Worm (Caenorhabditis elegans) whole organism, L4 larva: ENCODE data around the gene kle-2.

Experiments used
- D1046.2 ChIP-seq: fragments of 200-800 bp; sonication (Bioruptor generic); IDR thresholded peaks from 2 replicates; pipeline ENCODE4 v1.3.6; 2022; ENCODE audit warnings: missing genetic modification characterization, missing compliant biosample characterization
- F10B5.3 ChIP-seq: sonication (generic microtip); optimal IDR thresholded peaks from 2 replicates; lab custom pipeline; 2016; ENCODE audit warnings: mild to moderate bottlenecking, missing genetic modification characterization, missing compliant biosample characterization
- F26F4.8 ChIP-seq: fragments of 200-800 bp; sonication (Bioruptor generic); conservative IDR thresholded peaks from 2 replicates; pipeline ENCODE4 v1.3.6; 2022; ENCODE audit warnings: missing genetic modification characterization, missing compliant biosample characterization
- F37D6.2 ChIP-seq: sonication (generic microtip); optimal IDR thresholded peaks from 2 replicates; lab custom pipeline; 2016; ENCODE audit warnings: mild to moderate bottlenecking, missing genetic modification characterization, missing compliant biosample characterization
- F49E8.2 ChIP-seq: sonication (generic microtip); optimal IDR thresholded peaks from 2 replicates; lab custom pipeline; 2016; ENCODE audit warnings: missing compliant biosample characterization, mild to moderate bottlenecking, missing genetic modification characterization, borderline replicate concordance
- T26A8.4 ChIP-seq: fragments of 200-800 bp; sonication (Bioruptor generic); IDR thresholded peaks from 2 replicates; pipeline ENCODE4 v1.3.6; 2022; ENCODE audit warnings: missing genetic modification characterization, missing compliant biosample characterization
- Y5F2A.4 ChIP-seq: fragments of 200-800 bp; sonication (Bioruptor generic); optimal IDR thresholded peaks from 2 replicates; lab custom pipeline; 2018; ENCODE audit warnings: mild to moderate bottlenecking, missing genetic modification characterization, missing compliant biosample characterization
- ama-1 ChIP-seq: fragments of 150-350 bp; optimal IDR thresholded peaks from 2 replicates; lab custom pipeline; 2014; ENCODE audit warnings: inconsistent platforms, mixed read lengths
- ceh-20 ChIP-seq: fragments of 200-800 bp; sonication (Bioruptor generic); IDR thresholded peaks from 2 replicates; pipeline ENCODE4 v1.3.6; 2022; ENCODE audit warnings: missing genetic modification reagents, missing genetic modification characterization, missing compliant biosample characterization
- ceh-28 ChIP-seq: fragments of 150-350 bp; optimal IDR thresholded peaks from 2 replicates; lab custom pipeline; 2014; ENCODE audit warnings: missing biosample characterization, missing genetic modification reagents, missing genetic modification characterization
- ceh-32 ChIP-seq: sonication (generic microtip); optimal IDR thresholded peaks from 2 replicates; lab custom pipeline; 2016; ENCODE audit warnings: mild to moderate bottlenecking, missing genetic modification characterization, missing compliant biosample characterization; ENCODE audit not compliant: poor library complexity
- ceh-62 ChIP-seq: sonication (generic microtip); optimal IDR thresholded peaks from 2 replicates; lab custom pipeline; 2017; ENCODE audit warnings: missing biosample characterization, missing genetic modification characterization
- ces-1 ChIP-seq: fragments of 150-350 bp; sonication (generic microtip); optimal IDR thresholded peaks from 4 replicates; lab custom pipeline; 2014; ENCODE audit warnings: missing biosample characterization, missing genetic modification reagents, missing genetic modification characterization
- ctbp-1 ChIP-seq: fragments of 200-800 bp; sonication (Bioruptor generic); IDR thresholded peaks from 2 replicates; pipeline ENCODE4 v1.3.6; 2022; ENCODE audit warnings: missing genetic modification reagents, missing genetic modification characterization, missing compliant biosample characterization
- daf-19 ChIP-seq: fragments of 200-800 bp; sonication (Bioruptor generic); conservative IDR thresholded peaks from 2 replicates; pipeline ENCODE4 v1.3.6; 2022; ENCODE audit warnings: missing genetic modification characterization, missing compliant biosample characterization
- daf-8 ChIP-seq: fragments of 200-800 bp; sonication (Bioruptor generic); IDR thresholded peaks from 2 replicates; pipeline ENCODE4 v1.3.6; 2022; ENCODE audit warnings: missing genetic modification characterization, missing compliant biosample characterization
- dmd-6 ChIP-seq: fragments of 200-800 bp; sonication (Bioruptor generic); IDR thresholded peaks from 2 replicates; pipeline ENCODE4 v1.3.6; 2022; ENCODE audit warnings: missing genetic modification reagents, missing genetic modification characterization, missing compliant biosample characterization
- dmd-8 ChIP-seq: fragments of 200-800 bp; sonication (Bioruptor generic); IDR thresholded peaks from 2 replicates; pipeline ENCODE4 v1.3.6; 2022; ENCODE audit warnings: missing genetic modification characterization, missing compliant biosample characterization
- dpl-1 ChIP-seq: fragments of 150-350 bp; optimal IDR thresholded peaks from 2 replicates; lab custom pipeline; 2014; ENCODE audit warnings: missing biosample characterization, missing genetic modification reagents, missing genetic modification characterization
- egl-43 ChIP-seq: fragments of 200-800 bp; sonication (Bioruptor generic); IDR thresholded peaks from 2 replicates; pipeline ENCODE4 v1.3.6; 2022; ENCODE audit warnings: missing genetic modification reagents, missing genetic modification characterization, missing compliant biosample characterization
- fos-1 ChIP-seq: fragments of 150-350 bp; optimal IDR thresholded peaks from 2 replicates; lab custom pipeline; 2014; ENCODE audit warnings: missing biosample characterization, missing genetic modification characterization
- gei-8 ChIP-seq: fragments of 200-800 bp; sonication (Bioruptor generic); optimal IDR thresholded peaks from 2 replicates; lab custom pipeline; 2018; ENCODE audit warnings: mild to moderate bottlenecking, missing genetic modification characterization, missing compliant biosample characterization
- hif-1 ChIP-seq, 2 experiments: sonication (generic microtip); optimal IDR thresholded peaks; 2 replicates each; lab custom pipeline; 2016 to 2017; ENCODE audit warnings: missing compliant biosample characterization in 2 of 2, missing genetic modification characterization in 2 of 2, missing genetic modification reagents in 2 of 2, missing genotype in 2 of 2, mild to moderate bottlenecking in 1 of 2
- hlh-11 ChIP-seq: fragments of 200-800 bp; sonication (Bioruptor generic); optimal IDR thresholded peaks from 2 replicates; lab custom pipeline; 2018; ENCODE audit warnings: mild to moderate bottlenecking, missing genetic modification characterization, missing compliant biosample characterization
- lim-7 ChIP-seq: fragments of 200-800 bp; sonication (Bioruptor generic); IDR thresholded peaks from 2 replicates; pipeline ENCODE4 v1.3.6; 2022; ENCODE audit warnings: missing genetic modification characterization, missing compliant biosample characterization
- lin-13 ChIP-seq: fragments of 150-350 bp; optimal IDR thresholded peaks from 2 replicates; lab custom pipeline; 2014; ENCODE audit warnings: missing biosample characterization, missing genetic modification reagents, missing genetic modification characterization
- lin-15B ChIP-seq: fragments of 150-350 bp; sonication (generic microtip); optimal IDR thresholded peaks from 3 replicates; lab custom pipeline; 2014; ENCODE audit warnings: missing biosample characterization, missing genetic modification characterization
- lin-39 ChIP-seq: fragments of 150-350 bp; optimal IDR thresholded peaks from 2 replicates; lab custom pipeline; 2014; ENCODE audit warnings: missing biosample characterization, missing genetic modification reagents, missing genetic modification characterization
- lsy-2 ChIP-seq, 2 experiments: fragments of 150-350 bp in 1 of 2; sonication (generic microtip) in 1 of 2; optimal IDR thresholded peaks; 2 replicates each; lab custom pipeline; 2014 to 2017; ENCODE audit warnings: missing biosample characterization in 2 of 2, missing genetic modification characterization in 2 of 2
- madf-9 ChIP-seq: fragments of 200-800 bp; sonication (Bioruptor generic); conservative IDR thresholded peaks from 2 replicates; pipeline ENCODE4 v1.3.6; 2022; ENCODE audit warnings: missing genetic modification reagents, missing genetic modification characterization, missing compliant biosample characterization
- mxl-3 ChIP-seq: fragments of 200-800 bp; sonication (Bioruptor generic); optimal IDR thresholded peaks from 2 replicates; lab custom pipeline; 2018; ENCODE audit warnings: mild to moderate bottlenecking, missing genetic modification characterization, missing compliant biosample characterization
- nhr-102 ChIP-seq: sonication (generic microtip); optimal IDR thresholded peaks from 2 replicates; lab custom pipeline; 2016; ENCODE audit warnings: mild to moderate bottlenecking, missing genetic modification characterization, moderate library complexity, missing compliant biosample characterization
- nhr-11 ChIP-seq: fragments of 150-350 bp; optimal IDR thresholded peaks from 2 replicates; lab custom pipeline; 2014; ENCODE audit warnings: missing biosample characterization, missing genetic modification characterization
- nhr-28 ChIP-seq: fragments of 150-350 bp; optimal IDR thresholded peaks from 2 replicates; lab custom pipeline; 2014; ENCODE audit warnings: missing biosample characterization, missing genetic modification characterization
- nhr-41 ChIP-seq: fragments of 200-800 bp; sonication (Bioruptor generic); IDR thresholded peaks from 2 replicates; pipeline ENCODE4 v1.3.6; 2022; ENCODE audit warnings: missing genetic modification reagents, missing genetic modification characterization, missing compliant biosample characterization
- nhr-42 ChIP-seq: fragments of 200-800 bp; sonication (Bioruptor generic); IDR thresholded peaks from 2 replicates; pipeline ENCODE4 v1.3.6; 2022; ENCODE audit warnings: missing genetic modification characterization, missing compliant biosample characterization
- pha-4 ChIP-seq, 2 experiments: fragments of 150-350 bp in 1 of 2; fragments of 200-800 bp in 1 of 2; sonication (Bioruptor generic) in 1 of 2; IDR thresholded peaks in 1 of 2; optimal IDR thresholded peaks in 1 of 2; 2 replicates each; pipeline versions ENCODE4 v1.3.6 to Lab custom; 2014 to 2022; ENCODE audit warnings: missing genetic modification characterization in 2 of 2, missing genetic modification reagents in 2 of 2, missing biosample characterization in 1 of 2, missing compliant biosample characterization in 1 of 2
- pqm-1 ChIP-seq: sonication (generic microtip); optimal IDR thresholded peaks from 2 replicates; lab custom pipeline; 2017; ENCODE audit warnings: missing biosample characterization, missing genetic modification characterization
- saeg-2 ChIP-seq: fragments of 200-800 bp; sonication (Bioruptor generic); IDR thresholded peaks from 2 replicates; pipeline ENCODE4 v1.3.6; 2022; ENCODE audit warnings: missing genetic modification reagents, missing genetic modification characterization, missing compliant biosample characterization
- set-16 ChIP-seq: fragments of 200-800 bp; sonication (Bioruptor generic); IDR thresholded peaks from 2 replicates; pipeline ENCODE4 v1.3.6; 2022; ENCODE audit warnings: missing genetic modification reagents, missing genetic modification characterization, missing compliant biosample characterization
- snpc-4 ChIP-seq: fragments of 150-350 bp; optimal IDR thresholded peaks from 2 replicates; lab custom pipeline; 2014; ENCODE audit warnings: missing biosample characterization, missing genetic modification characterization
- spr-1 ChIP-seq: sonication (generic microtip); optimal IDR thresholded peaks from 2 replicates; lab custom pipeline; 2016; ENCODE audit warnings: mild to moderate bottlenecking, missing genetic modification characterization, missing compliant biosample characterization
- tra-1 ChIP-seq: fragments of 200-800 bp; sonication (Bioruptor generic); IDR thresholded peaks from 2 replicates; pipeline ENCODE4 v1.3.6; 2022; ENCODE audit warnings: missing genetic modification reagents, missing genetic modification characterization, missing compliant biosample characterization
- unc-39 ChIP-seq: sonication (generic microtip); optimal IDR thresholded peaks from 2 replicates; lab custom pipeline; 2017; ENCODE audit warnings: missing biosample characterization, missing genetic modification characterization
- unc-62 ChIP-seq, 3 experiments: fragments of 150-350 bp in 1 of 3; sonication (generic microtip); optimal IDR thresholded peaks in 2 of 3; peaks in 1 of 3; 1 replicate in 1 of 3; 2 replicates in 2 of 3; lab custom pipeline; 2014 to 2017; ENCODE audit warnings: missing biosample characterization in 3 of 3, missing genetic modification characterization in 3 of 3, missing genetic modification reagents in 3 of 3, missing genotype in 1 of 3
- zag-1 ChIP-seq: fragments of 150-350 bp; optimal IDR thresholded peaks from 2 replicates; lab custom pipeline; 2014; ENCODE audit warnings: missing biosample characterization, missing genetic modification characterization
- zfp-2 ChIP-seq: sonication (generic microtip); optimal IDR thresholded peaks from 2 replicates; lab custom pipeline; 2016; ENCODE audit warnings: mild to moderate bottlenecking, missing genetic modification characterization, missing compliant biosample characterization
- zfp-3 ChIP-seq: fragments of 200-800 bp; sonication (Bioruptor generic); conservative IDR thresholded peaks from 2 replicates; pipeline ENCODE4 v1.3.6; 2022; ENCODE audit warnings: missing genetic modification reagents, missing genetic modification characterization, missing compliant biosample characterization
- zip-11 ChIP-seq: fragments of 200-800 bp; sonication (Bioruptor generic); IDR thresholded peaks from 2 replicates; pipeline ENCODE4 v1.3.6; 2022; ENCODE audit warnings: missing genetic modification characterization, missing compliant biosample characterization
- zip-2 ChIP-seq: fragments of 150-350 bp; optimal IDR thresholded peaks from 2 replicates; lab custom pipeline; 2014; ENCODE audit warnings: missing biosample characterization, missing genetic modification characterization
- ztf-7 ChIP-seq: fragments of 150-350 bp; optimal IDR thresholded peaks from 2 replicates; lab custom pipeline; 2014; ENCODE audit warnings: missing biosample characterization, missing genetic modification characterization

kle-2 gene

DNA sequence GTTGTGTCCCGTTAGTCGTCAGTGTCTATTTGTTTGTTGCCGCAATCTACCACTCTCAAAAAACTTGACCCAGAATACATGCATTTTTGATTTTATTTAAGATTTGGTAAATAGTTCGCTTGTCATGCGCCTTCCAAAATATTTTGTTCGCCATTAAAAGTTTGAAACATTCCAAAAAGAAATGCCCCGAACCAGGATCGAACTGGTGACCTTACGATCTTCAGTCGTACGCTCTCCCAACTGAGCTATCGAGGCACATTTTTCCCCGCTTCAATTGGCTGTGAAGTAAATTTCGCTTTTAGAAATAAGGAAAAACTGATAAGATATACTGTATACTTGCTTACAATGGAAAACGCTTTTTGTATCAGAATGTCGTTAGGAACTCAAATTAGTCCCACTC is 36.8 kb downstream of the kle-2 start (continued):
- TF ChIP-seq zfp-3 (GFP tag; lab: Robert Waterston, UW) (no peak; the same call in 1 of the 2 replicates), lin-15B (tag; lab: Kevin White, UChicago) (no peak), nhr-42 (GFP tag; lab: Robert Waterston, UW) (no peak), ceh-32 (tag; lab: Kevin White, UChicago) (no peak), pha-4 (GFP tag; IDR thresholded peaks at IDR 0.05; lab: Robert Waterston, UW) (peak; percentile 31; the same call in 1 of the 2 replicates), pha-4 (tag; optimal IDR thresholded peaks at IDR 0.05; lab: Kevin White, UChicago) (no peak), lin-13 (GFP tag; lab: Kevin White, UChicago) (no peak), ctbp-1 (GFP tag; lab: Robert Waterston, UW) (0 out of 2 replicates have a peak, but pooled peaks have one; percentile 19), T26A8.4 (no peak), saeg-2 (GFP tag; lab: Robert Waterston, UW) (no peak), zfp-2 (tag; lab: Kevin White, UChicago) (no peak), nhr-11 (tag; lab: Kevin White, UChicago) (no peak), F37D6.2 (tag; lab: Kevin White, UChicago) (no peak), ztf-7 (tag; lab: Kevin White, UChicago) (no peak), lim-7 (GFP tag; lab: Robert Waterston, UW) (peak; percentile 57; the same call in 1 of the 2 replicates), egl-43 (GFP tag; lab: Robert Waterston, UW) (0 out of 2 replicates have a peak, but pooled peaks have one; percentile 60), lsy-2 (tag; optimal IDR thresholded peaks at IDR 0.05; lab: Kevin White, UChicago) (no peak), pqm-1 (tag; lab: Kevin White, UChicago) (no peak), F26F4.8 (GFP tag; lab: Robert Waterston, UW) (no peak), dpl-1 (no peak), set-16 (no peak), fos-1 (tag; lab: Kevin White, UChicago) (no peak), spr-1 (tag; lab: Kevin White, UChicago) (no peak), unc-39 (tag; lab: Kevin White, UChicago) (no peak), snpc-4 (tag; lab: Kevin White, UChicago) (no peak), ceh-62 (tag; lab: Kevin White, UChicago) (no peak), zip-11 (GFP tag; lab: Robert Waterston, UW) (no peak), ceh-28 (no peak), nhr-28 (tag; lab: Kevin White, UChicago) (no peak), madf-9 (peak; percentile 38; the same call in 1 of the 2 replicates), dmd-6 (GFP tag; lab: Robert Waterston, UW) (0 out of 2 replicates have a peak, but pooled peaks have one; percentile 15), nhr-102 (tag; lab: Kevin White, UChicago) (no peak), unc-62 (GFP tag; optimal IDR thresholded peaks at IDR 0.05 in 1 of 2; lab: Kevin White, UChicago) (peak in 1 of 2 experiments; percentile 57), unc-62 (tag; optimal IDR thresholded peaks at IDR 0.05; lab: Kevin White, UChicago) (no peak), lin-39 (tag; lab: Kevin White, UChicago) (no peak), zag-1 (tag; lab: Kevin White, UChicago) (no peak), D1046.2 (no peak), dmd-8 (GFP tag; lab: Robert Waterston, UW) (0 out of 2 replicates have a peak, but pooled peaks have one; percentile 38), mxl-3 (GFP tag; lab: Kevin White, UChicago) (peak; percentile 23), daf-19 (GFP tag; lab: Robert Waterston, UW) (no peak), hif-1 (tag; optimal IDR thresholded peaks at IDR 0.05; lab: Kevin White, UChicago) (no peak), F49E8.2 (no peak), gei-8 (peak; percentile 24), zip-2 (tag; lab: Kevin White, UChicago) (no peak), ces-1 (GFP tag; lab: Kevin White, UChicago) (no peak), hlh-11 (tag; lab: Kevin White, UChicago) (no peak), ceh-20 (GFP tag; lab: Robert Waterston, UW) (peak; percentile 31; the same call in 1 of the 2 replicates), daf-8 (GFP tag; lab: Robert Waterston, UW) (no peak), nhr-41 (no peak), tra-1 (GFP tag; lab: Robert Waterston, UW) (no peak), F10B5.3 (tag; lab: Kevin White, UChicago) (no peak), Y5F2A.4 (GFP tag; lab: Kevin White, UChicago) (no peak), ama-1 (lab: Kevin White, UChicago) (no peak)
